Worm (Caenorhabditis elegans) whole organism, late embryonic: ENCODE data around the gene nhr-107.

ENCODE experiments used
- F13H6.1 ChIP-seq: sonication (generic microtip); optimal IDR thresholded peaks from 2 replicates; lab custom pipeline; 2016; ENCODE audit warnings: missing genetic modification characterization, missing compliant biosample characterization
- K09A11.1 ChIP-seq: sonication (generic microtip); optimal IDR thresholded peaks from 2 replicates; lab custom pipeline; 2017; ENCODE audit warnings: antibody characterized with exemption, mild to moderate bottlenecking, missing genetic modification characterization, missing compliant biosample characterization; ENCODE audit not compliant: insufficient read depth
- Y22D7AL.16 ChIP-seq: sonication (generic microtip); optimal IDR thresholded peaks from 2 replicates; lab custom pipeline; 2016; ENCODE audit warnings: missing genetic modification characterization, missing compliant biosample characterization
- ceh-14 ChIP-seq: sonication (generic microtip); optimal IDR thresholded peaks from 2 replicates; lab custom pipeline; 2016; ENCODE audit warnings: missing genotype, missing genetic modification characterization, missing compliant biosample characterization
- ceh-18 ChIP-seq: sonication (generic microtip); optimal IDR thresholded peaks from 2 replicates; lab custom pipeline; 2016; ENCODE audit warnings: missing genetic modification characterization, missing compliant biosample characterization
- ceh-22 ChIP-seq: sonication (generic microtip); optimal IDR thresholded peaks from 2 replicates; lab custom pipeline; 2017; ENCODE audit warnings: missing biosample characterization, missing genetic modification characterization
- ceh-34 ChIP-seq: sonication (generic microtip); optimal IDR thresholded peaks from 2 replicates; lab custom pipeline; 2016; ENCODE audit warnings: mild to moderate bottlenecking, missing genetic modification characterization, missing compliant biosample characterization
- ceh-45 ChIP-seq: fragments of 200-800 bp; sonication (Bioruptor generic); IDR thresholded peaks from 2 replicates; pipeline ENCODE4 v1.3.6; 2022; ENCODE audit warnings: missing genetic modification reagents, missing genetic modification characterization, missing compliant biosample characterization
- ceh-48 ChIP-seq: sonication (generic microtip); optimal IDR thresholded peaks from 2 replicates; lab custom pipeline; 2016; ENCODE audit warnings: missing genetic modification characterization, inconsistent platforms, missing compliant biosample characterization
- ceh-6 ChIP-seq: fragments of 200-800 bp; sonication (Bioruptor generic); optimal IDR thresholded peaks from 2 replicates; lab custom pipeline; 2018; ENCODE audit warnings: mild to moderate bottlenecking, missing genetic modification characterization, missing compliant biosample characterization
- che-1 ChIP-seq: sonication (generic microtip); optimal IDR thresholded peaks from 2 replicates; lab custom pipeline; 2016; ENCODE audit warnings: mild to moderate bottlenecking, missing genetic modification characterization, missing compliant biosample characterization
- dmd-4 ChIP-seq: sonication (generic microtip); optimal IDR thresholded peaks from 2 replicates; lab custom pipeline; 2016; ENCODE audit warnings: borderline replicate concordance, missing genetic modification characterization, missing compliant biosample characterization
- dve-1 ChIP-seq: sonication (generic microtip); optimal IDR thresholded peaks from 2 replicates; lab custom pipeline; 2017; ENCODE audit warnings: antibody characterized with exemption, mild to moderate bottlenecking, missing genetic modification characterization, missing compliant biosample characterization
- eyg-1 ChIP-seq: sonication (generic microtip); optimal IDR thresholded peaks from 2 replicates; lab custom pipeline; 2016; ENCODE audit warnings: missing genotype, missing genetic modification characterization, missing compliant biosample characterization
- fax-1 ChIP-seq: sonication (generic microtip); optimal IDR thresholded peaks from 2 replicates; lab custom pipeline; 2016; ENCODE audit warnings: missing genotype, missing genetic modification characterization, missing compliant biosample characterization
- fkh-10 ChIP-seq: fragments of 150-350 bp; optimal IDR thresholded peaks from 2 replicates; lab custom pipeline; 2014; ENCODE audit warnings: missing biosample characterization, missing genetic modification reagents, missing genetic modification characterization
- fkh-6 ChIP-seq: sonication (generic microtip); optimal IDR thresholded peaks from 2 replicates; lab custom pipeline; 2016; ENCODE audit warnings: missing genetic modification characterization, missing compliant biosample characterization
- gmeb-2 ChIP-seq: sonication (generic microtip); optimal IDR thresholded peaks from 2 replicates; lab custom pipeline; 2016; ENCODE audit warnings: missing genetic modification characterization, inconsistent platforms, missing compliant biosample characterization
- lim-6 ChIP-seq: sonication (generic microtip); optimal IDR thresholded peaks from 2 replicates; lab custom pipeline; 2016; ENCODE audit warnings: missing genetic modification characterization, missing compliant biosample characterization
- mec-3 ChIP-seq: sonication (generic microtip); optimal IDR thresholded peaks from 2 replicates; lab custom pipeline; 2016; ENCODE audit warnings: borderline replicate concordance, missing genetic modification characterization, missing compliant biosample characterization
- nfya-1 ChIP-seq: sonication (generic microtip); optimal IDR thresholded peaks from 2 replicates; lab custom pipeline; 2017; ENCODE audit warnings: missing genetic modification characterization, mild to moderate bottlenecking, missing compliant biosample characterization, antibody characterized with exemption, moderate library complexity
- nhr-11 ChIP-seq: fragments of 150-350 bp; optimal IDR thresholded peaks from 2 replicates; lab custom pipeline; 2014; ENCODE audit warnings: missing biosample characterization, missing genetic modification characterization
- npax-4 ChIP-seq: sonication (generic microtip); optimal IDR thresholded peaks from 2 replicates; lab custom pipeline; 2016; ENCODE audit warnings: missing genetic modification characterization, missing compliant biosample characterization
- pag-3 ChIP-seq: sonication (generic microtip); optimal IDR thresholded peaks from 2 replicates; lab custom pipeline; 2016; ENCODE audit warnings: missing compliant biosample characterization, missing genetic modification characterization, borderline replicate concordance
- pha-2 ChIP-seq: sonication (generic microtip); optimal IDR thresholded peaks from 2 replicates; lab custom pipeline; 2017; ENCODE audit warnings: mild to moderate bottlenecking, missing genetic modification characterization, missing compliant biosample characterization
- pha-4 ChIP-seq: fragments of 150-350 bp; optimal IDR thresholded peaks from 2 replicates; lab custom pipeline; 2018; ENCODE audit warnings: missing biosample characterization, missing genetic modification reagents, missing genetic modification characterization
- pros-1 ChIP-seq: fragments of 150-350 bp; optimal IDR thresholded peaks from 2 replicates; lab custom pipeline; 2014; ENCODE audit warnings: missing biosample characterization, missing genetic modification reagents, missing genetic modification characterization
- rnt-1 ChIP-seq: sonication (generic microtip); optimal IDR thresholded peaks from 2 replicates; lab custom pipeline; 2016; ENCODE audit warnings: missing genetic modification characterization, missing compliant biosample characterization
- sdc-2 ChIP-seq: sonication (generic microtip); optimal IDR thresholded peaks from 2 replicates; lab custom pipeline; 2016; ENCODE audit warnings: missing genotype, missing genetic modification characterization, missing compliant biosample characterization
- sox-2 ChIP-seq: fragments of 200-800 bp; sonication (Bioruptor generic); IDR thresholded peaks from 2 replicates; pipeline ENCODE4 v1.3.6; 2022; ENCODE audit warnings: missing genetic modification reagents, missing genetic modification characterization, missing compliant biosample characterization
- tbx-2 ChIP-seq: sonication (generic microtip); optimal IDR thresholded peaks from 2 replicates; lab custom pipeline; 2016; ENCODE audit warnings: missing genetic modification characterization, missing compliant biosample characterization
- ttx-3 ChIP-seq: sonication (generic microtip); optimal IDR thresholded peaks from 2 replicates; lab custom pipeline; 2016; ENCODE audit warnings: missing genetic modification reagents, missing genetic modification characterization, missing compliant biosample characterization
- unc-3 ChIP-seq, 2 experiments: fragments of 200-800 bp in 1 of 2; sonication (Bioruptor generic) in 1 of 2; sonication (generic microtip) in 1 of 2; conservative IDR thresholded peaks in 1 of 2; optimal IDR thresholded peaks in 1 of 2; 2 replicates each; pipeline versions ENCODE4 v1.3.6 to Lab custom; 2016 to 2022; ENCODE audit warnings: missing compliant biosample characterization in 2 of 2, missing genetic modification characterization in 2 of 2, missing genetic modification reagents in 1 of 2
- unc-42 ChIP-seq: sonication (generic microtip); optimal IDR thresholded peaks from 2 replicates; lab custom pipeline; 2016; ENCODE audit warnings: missing genotype, missing genetic modification characterization, missing compliant biosample characterization
- unc-55 ChIP-seq: sonication (generic microtip); optimal IDR thresholded peaks from 2 replicates; lab custom pipeline; 2017; ENCODE audit warnings: missing biosample characterization, missing genetic modification reagents, missing genetic modification characterization
- unc-86 ChIP-seq: sonication (generic microtip); optimal IDR thresholded peaks from 2 replicates; lab custom pipeline; 2016; ENCODE audit warnings: missing genetic modification characterization, missing compliant biosample characterization
- zip-5 ChIP-seq: sonication (generic microtip); optimal IDR thresholded peaks from 2 replicates; lab custom pipeline; 2016; ENCODE audit warnings: missing genetic modification characterization, missing compliant biosample characterization

nhr-107 gene

DNA sequence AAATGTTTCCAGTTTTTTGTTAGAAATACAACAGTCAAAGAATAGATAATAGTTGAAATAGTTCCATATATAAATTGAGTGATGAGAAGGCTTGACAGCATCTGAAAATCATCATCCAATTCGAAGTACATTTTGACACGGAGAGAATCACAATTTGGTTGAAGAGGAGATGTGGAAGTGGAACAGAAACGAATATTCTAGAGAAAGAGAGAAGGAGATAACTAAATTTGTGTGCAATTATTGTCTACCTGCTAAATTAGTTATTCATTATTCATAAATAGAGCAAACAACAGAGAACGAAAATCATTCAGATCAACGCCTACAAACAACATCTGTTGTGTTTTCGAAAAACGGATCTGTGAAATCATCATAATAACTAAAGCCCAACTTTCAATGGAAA lies 43.1 kb downstream of the nhr-107 start, which contains the start of gene srg-31:
Gene srg-31, minus strand, starts transcription at position 101 of the 400 bp plus-strand sequence.
- TF ChIP-seq gmeb-2 (tag; lab: Kevin White, UChicago) (no peak), ttx-3 (no peak), fax-1 (tag; lab: Kevin White, UChicago) (no peak), npax-4 (tag; lab: Kevin White, UChicago) (no peak), unc-55 (GFP tag; lab: Kevin White, UChicago) (no peak), ceh-34 (tag; lab: Kevin White, UChicago) (no peak)
- TF ChIP-seq, all 69 proteins: peak for 0

- TF ChIP-seq sdc-2 (tag; lab: Kevin White, UChicago) (no peak), ceh-18 (tag; lab: Kevin White, UChicago) (no peak), F13H6.1 (tag; lab: Kevin White, UChicago) (no peak), ceh-22 (tag; lab: Kevin White, UChicago) (no peak), ceh-6 (GFP tag; lab: Kevin White, UChicago) (no peak), dve-1 (no peak), pag-3 (tag; lab: Kevin White, UChicago) (no peak), dmd-4 (tag; lab: Kevin White, UChicago) (no peak), unc-55 (GFP tag; lab: Kevin White, UChicago) (no peak), che-1 (tag; lab: Kevin White, UChicago) (no peak), unc-42 (tag; lab: Kevin White, UChicago) (no peak), lim-6 (tag; lab: Kevin White, UChicago) (no peak), nhr-11 (no peak), sox-2 (no peak), ceh-45 (no peak), pha-4 (no peak), zip-5 (tag; lab: Kevin White, UChicago) (no peak), Y22D7AL.16 (no peak)
- TF ChIP-seq, all 69 proteins: peak for 0
These were observed 45.6 kb downstream of the nhr-107 start, which contains the start of gene T07H8.11 for ce11 chrV:6951306-6951705. Gene T07H8.11, minus strand, starts transcription at chrV:6951406.

DNA sequence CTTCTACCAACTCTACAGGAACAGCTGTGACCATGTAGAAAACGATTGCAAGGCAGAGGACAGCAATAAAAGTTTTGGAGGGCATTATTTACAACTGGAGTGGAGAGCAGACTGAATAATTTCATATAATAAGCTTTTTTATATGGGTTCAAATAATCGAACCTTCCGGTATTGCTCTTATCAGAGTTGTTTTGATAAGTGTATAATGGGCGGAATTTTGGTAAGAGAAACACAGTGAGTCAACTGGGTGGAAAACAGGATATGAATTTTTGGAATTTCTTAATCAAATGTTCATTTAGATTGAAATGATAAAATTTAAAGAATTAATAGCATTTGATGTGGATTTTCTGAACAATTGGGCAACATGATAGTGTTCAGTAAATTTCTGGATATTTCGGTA lies 47.1 kb downstream of the nhr-107 start, which contains the start of gene Y57E12B.11:
Gene Y57E12B.11, minus strand, starts transcription at position 101 of the 400 bp plus-strand sequence.
- TF ChIP-seq dmd-4 (tag; lab: Kevin White, UChicago), result no peak
- no peak for TF ChIP-seq nfya-1
- TF ChIP-seq pha-2 (tag; lab: Kevin White, UChicago), result no peak
- TF ChIP-seq fkh-10 (GFP tag; lab: Kevin White, UChicago), result no peak
- TF ChIP-seq unc-55 (GFP tag; lab: Kevin White, UChicago), result no peak
- no peak for TF ChIP-seq K09A11.1 (tag; lab: Kevin White, UChicago)
- no peak for TF ChIP-seq ceh-14
- no peak for TF ChIP-seq eyg-1 (tag; lab: Kevin White, UChicago)
- no peak for TF ChIP-seq pros-1 (tag; lab: Kevin White, UChicago)
- TF ChIP-seq unc-42 (tag; lab: Kevin White, UChicago), result no peak
- no peak for TF ChIP-seq ceh-34 (tag; lab: Kevin White, UChicago)
- no peak for TF ChIP-seq unc-3 (GFP tag; conservative IDR thresholded peaks at IDR 0.05; lab: Robert Waterston, UW)
- TF ChIP-seq unc-3 (tag; optimal IDR thresholded peaks at IDR 0.05; lab: Kevin White, UChicago), result no peak
- no peak for TF ChIP-seq unc-86
- no peak for TF ChIP-seq mec-3 (tag; lab: Kevin White, UChicago)
- no peak for TF ChIP-seq tbx-2 (tag; lab: Kevin White, UChicago)
- TF ChIP-seq rnt-1 (tag; lab: Kevin White, UChicago), result no peak
- TF ChIP-seq ceh-6 (GFP tag; lab: Kevin White, UChicago), result no peak
- TF ChIP-seq ceh-48 (tag; lab: Kevin White, UChicago), result no peak
- TF ChIP-seq fkh-6, result no peak
